Worm (Caenorhabditis elegans) whole organism, L4/young adult: ENCODE measurements around the gene irld-67.

Experiments
- W03F9.2 ChIP-seq: fragments of 150-350 bp; optimal IDR thresholded peaks from 2 replicates; lab custom pipeline; 2014; ENCODE audit warnings: missing biosample characterization, missing genetic modification characterization
- dao-5 ChIP-seq: sonication (generic microtip); optimal IDR thresholded peaks from 2 replicates; lab custom pipeline; 2016; ENCODE audit warnings: missing genotype, missing genetic modification characterization, moderate library complexity, missing compliant biosample characterization
- him-1 ChIP-seq: sonication (generic microtip); optimal IDR thresholded peaks from 2 replicates; lab custom pipeline; 2016; ENCODE audit warnings: missing genotype, missing genetic modification reagents, missing genetic modification characterization, missing compliant biosample characterization

DNA sequence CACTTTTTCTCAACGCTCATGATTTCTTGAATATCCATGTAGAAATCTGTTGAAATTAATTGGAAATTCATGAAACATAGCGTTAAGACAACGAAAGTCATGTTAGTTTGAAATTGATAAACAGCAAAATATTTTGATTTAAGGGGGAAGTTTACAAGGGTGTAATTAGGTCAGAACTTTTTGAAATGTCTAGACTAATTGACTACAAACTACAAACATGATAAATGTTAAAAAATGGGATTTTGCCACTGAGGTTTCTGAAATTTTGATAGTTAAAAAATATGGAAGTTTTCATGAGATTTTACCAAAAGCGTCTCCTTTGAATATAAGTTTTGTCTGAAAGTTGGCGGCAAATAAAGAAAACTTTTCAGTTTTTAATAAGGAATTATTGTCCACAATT is 3.6 kb upstream of the irld-67 start, which contains the start of gene irld-65:
- no peak for TF ChIP-seq him-1 (tag; lab: Kevin White, UChicago)
- TF ChIP-seq dao-5 (tag; lab: Kevin White, UChicago) = no peak
- no peak for TF ChIP-seq W03F9.2 (tag; lab: Kevin White, UChicago)
